Fruit fly (Drosophila melanogaster) whole organism, embryonic: Measurements from ENCODE around the gene Rab18.

Experiments used
- Awh ChIP-seq: fragments of 200-800 bp; sonication (Bioruptor generic); IDR thresholded peaks from 2 replicates; pipeline ENCODE4, ENCODE4 v1.3.6; 2022; ENCODE audit warnings: missing biosample characterization, missing genetic modification characterization
- CG10147 ChIP-seq: fragments of 200-800 bp; sonication (Bioruptor generic); optimal IDR thresholded peaks from 2 replicates; lab custom pipeline; 2019; ENCODE audit warnings: missing biosample characterization, mild to moderate bottlenecking, missing genetic modification characterization, moderate library complexity
- CG10431 ChIP-seq: fragments of 200-800 bp; sonication (Bioruptor generic); optimal IDR thresholded peaks from 3 replicates; lab custom pipeline; 2018; ENCODE audit warnings: missing biosample characterization, mild to moderate bottlenecking, missing genetic modification characterization
- CG10565 ChIP-seq: fragments of 200-800 bp; sonication (Bioruptor generic); optimal IDR thresholded peaks from 3 replicates; lab custom pipeline; 2016; ENCODE audit warnings: missing biosample characterization, mild to moderate bottlenecking, missing genetic modification characterization
- CG10959 ChIP-seq: fragments of 200-800 bp; sonication (Bioruptor generic); IDR thresholded peaks from 2 replicates; pipeline ENCODE4 v1.3.6; 2022; ENCODE audit warnings: missing biosample characterization, missing genetic modification characterization
- CG12219 ChIP-seq: fragments of 200-800 bp; sonication (Bioruptor generic); optimal IDR thresholded peaks from 3 replicates; lab custom pipeline; 2018; ENCODE audit warnings: missing biosample characterization, mild to moderate bottlenecking, missing genetic modification characterization
- CG12236 ChIP-seq: fragments of 200-800 bp; sonication (Bioruptor generic); optimal IDR thresholded peaks from 2 replicates; lab custom pipeline; 2016; ENCODE audit warnings: missing biosample characterization, missing genetic modification characterization
- CG12299 ChIP-seq: fragments of 200-800 bp; sonication (Bioruptor generic); optimal IDR thresholded peaks from 2 replicates; lab custom pipeline; 2018; ENCODE audit warnings: missing biosample characterization, mild to moderate bottlenecking, missing genetic modification characterization
- CG1233 ChIP-seq: fragments of 200-800 bp; sonication (Bioruptor generic); optimal IDR thresholded peaks from 4 replicates; lab custom pipeline; 2018; ENCODE audit warnings: missing biosample characterization, mild to moderate bottlenecking, missing genetic modification characterization
- CG15269 ChIP-seq: fragments of 200-800 bp; sonication (Bioruptor generic); optimal IDR thresholded peaks from 2 replicates; lab custom pipeline; 2018; ENCODE audit warnings: missing biosample characterization, mild to moderate bottlenecking, missing genetic modification characterization, moderate library complexity
- CG30431 ChIP-seq: fragments of 200-800 bp; sonication (Bioruptor generic); optimal IDR thresholded peaks from 2 replicates; lab custom pipeline; 2017; ENCODE audit warnings: missing biosample characterization, missing genetic modification characterization
- CG31441 ChIP-seq: fragments of 200-800 bp; sonication (Bioruptor generic); IDR thresholded peaks from 2 replicates; pipeline ENCODE4 v1.3.6; 2022; ENCODE audit warnings: missing biosample characterization, missing genetic modification characterization
- CG3838 ChIP-seq: fragments of 200-800 bp; sonication (Bioruptor generic); optimal IDR thresholded peaks from 3 replicates; lab custom pipeline; 2016; ENCODE audit warnings: missing biosample characterization, missing genetic modification characterization
- CG4820 ChIP-seq: fragments of 200-800 bp; sonication (Bioruptor generic); optimal IDR thresholded peaks from 3 replicates; lab custom pipeline; 2016; ENCODE audit warnings: missing biosample characterization, missing genetic modification characterization
- CG6765 ChIP-seq: fragments of 200-800 bp; sonication (Bioruptor generic); optimal IDR thresholded peaks from 3 replicates; lab custom pipeline; 2017; ENCODE audit warnings: missing biosample characterization, mild to moderate bottlenecking, missing genetic modification characterization
- CG6813 ChIP-seq: fragments of 200-800 bp; sonication (Bioruptor generic); optimal IDR thresholded peaks from 2 replicates; lab custom pipeline; 2017; ENCODE audit warnings: missing biosample characterization, missing genetic modification characterization, mild to moderate bottlenecking, moderate library complexity, missing genetic modification reagents
- CG7786 ChIP-seq: fragments of 200-800 bp; sonication (Bioruptor generic); optimal IDR thresholded peaks from 2 replicates; lab custom pipeline; 2016; ENCODE audit warnings: missing biosample characterization, missing genetic modification characterization
- CG8765 ChIP-seq: fragments of 200-800 bp; sonication (Bioruptor generic); IDR thresholded peaks from 2 replicates; pipeline ENCODE4 v1.3.6; 2022; ENCODE audit warnings: missing biosample characterization, missing genetic modification characterization
- CG9727 ChIP-seq: fragments of 200-800 bp; sonication (Bioruptor generic); optimal IDR thresholded peaks from 3 replicates; lab custom pipeline; 2017; ENCODE audit warnings: missing biosample characterization, mild to moderate bottlenecking, missing genetic modification characterization
- CTCF ChIP-seq: fragments of 200-800 bp; sonication (Bioruptor generic); optimal IDR thresholded peaks from 2 replicates; lab custom pipeline; 2017; ENCODE audit warnings: missing biosample characterization, mild to moderate bottlenecking, missing genetic modification characterization, moderate library complexity
- Dad ChIP-seq: fragments of 200-800 bp; sonication (Bioruptor generic); optimal IDR thresholded peaks from 3 replicates; lab custom pipeline; 2016; ENCODE audit warnings: missing biosample characterization, missing genetic modification characterization
- Fer3 ChIP-seq: fragments of 200-800 bp; sonication (Bioruptor generic); optimal IDR thresholded peaks from 2 replicates; lab custom pipeline; 2018; ENCODE audit warnings: missing biosample characterization, mild to moderate bottlenecking, missing genetic modification characterization, moderate library complexity
- HLH54F ChIP-seq: fragments of 200-800 bp; sonication (Bioruptor generic); optimal IDR thresholded peaks from 3 replicates; lab custom pipeline; 2016; ENCODE audit warnings: missing biosample characterization, missing genetic modification characterization
- Hmr ChIP-seq: fragments of 200-800 bp; sonication (Bioruptor generic); optimal IDR thresholded peaks from 3 replicates; lab custom pipeline; 2017; ENCODE audit warnings: mild to moderate bottlenecking, missing biosample characterization, missing genetic modification reagents, missing genetic modification characterization
- Oaz ChIP-seq: fragments of 200-800 bp; sonication (Bioruptor generic); IDR thresholded peaks from 2 replicates; pipeline ENCODE4 v1.3.6; 2022; ENCODE audit warnings: missing biosample characterization, missing genetic modification characterization
- PHDP ChIP-seq: fragments of 200-800 bp; sonication (Bioruptor generic); optimal IDR thresholded peaks from 3 replicates; lab custom pipeline; 2018; ENCODE audit warnings: missing biosample characterization, mild to moderate bottlenecking, missing genetic modification characterization, moderate library complexity
- Ptx1 ChIP-seq: fragments of 200-800 bp; sonication (Bioruptor generic); IDR thresholded peaks from 2 replicates; pipeline ENCODE4 v1.3.6; 2022; ENCODE audit warnings: missing biosample characterization, missing genetic modification characterization
- Sin3A ChIP-seq: fragments of >200 bp; optimal IDR thresholded peaks from 2 replicates; lab custom pipeline; 2018
- Taf1 ChIP-seq: fragments of 200-800 bp; sonication (Bioruptor generic); IDR thresholded peaks from 2 replicates; pipeline ENCODE4 v1.3.6; 2022; ENCODE audit warnings: missing biosample characterization, missing genetic modification characterization
- YL-1 ChIP-seq: fragments of 200-800 bp; sonication (Bioruptor generic); optimal IDR thresholded peaks from 3 replicates; lab custom pipeline; 2017; ENCODE audit warnings: missing biosample characterization, mild to moderate bottlenecking, missing genetic modification characterization
- ab ChIP-seq: fragments of 200-800 bp; sonication (Bioruptor generic); optimal IDR thresholded peaks from 2 replicates; lab custom pipeline; 2016; ENCODE audit warnings: missing biosample characterization, missing genetic modification characterization
- ac ChIP-seq: fragments of 200-800 bp; sonication (Bioruptor generic); optimal IDR thresholded peaks from 3 replicates; lab custom pipeline; 2017; ENCODE audit warnings: missing biosample characterization, mild to moderate bottlenecking, missing genetic modification characterization
- al ChIP-seq: fragments of 200-800 bp; sonication (Bioruptor generic); IDR thresholded peaks from 2 replicates; pipeline ENCODE4 v1.3.6; 2022; ENCODE audit warnings: missing biosample characterization, missing genetic modification characterization
- ara ChIP-seq: fragments of 200-800 bp; sonication (Bioruptor generic); IDR thresholded peaks from 2 replicates; pipeline ENCODE4 v1.3.6; 2022; ENCODE audit warnings: missing biosample characterization, missing genetic modification characterization
- ato ChIP-seq: fragments of 200-800 bp; sonication (Bioruptor generic); IDR thresholded peaks from 2 replicates; pipeline ENCODE4 v1.3.6; 2022; ENCODE audit warnings: missing biosample characterization, missing genetic modification characterization; ENCODE audit not compliant: partially characterized antibody
- az2 ChIP-seq: fragments of 200-800 bp; sonication (Bioruptor generic); optimal IDR thresholded peaks from 3 replicates; lab custom pipeline; 2016; ENCODE audit warnings: missing biosample characterization, missing genetic modification characterization
- bigmax ChIP-seq: fragments of 200-800 bp; sonication (Bioruptor generic); optimal IDR thresholded peaks from 2 replicates; lab custom pipeline; 2018; ENCODE audit warnings: missing biosample characterization, mild to moderate bottlenecking, missing genetic modification characterization
- gce ChIP-seq: fragments of 200-800 bp; sonication (Bioruptor generic); IDR thresholded peaks from 3 replicates; pipeline ENCODE4 v1.3.6; 2022; ENCODE audit warnings: missing biosample characterization, missing genetic modification characterization
- gcm ChIP-seq: fragments of 200-800 bp; sonication (Bioruptor generic); optimal IDR thresholded peaks from 2 replicates; lab custom pipeline; 2019; ENCODE audit warnings: missing biosample characterization, mild to moderate bottlenecking, missing genetic modification characterization, moderate library complexity
- ham ChIP-seq: fragments of 200-800 bp; sonication (Bioruptor generic); IDR thresholded peaks from 2 replicates; pipeline ENCODE4 v1.3.6; 2022; ENCODE audit warnings: missing biosample characterization, missing genetic modification characterization
- hkb ChIP-seq, 2 experiments: fragments of 200-800 bp in 1 of 2; fragments of >200 bp in 1 of 2; sonication (Bioruptor generic) in 1 of 2; IDR thresholded peaks in 1 of 2; optimal IDR thresholded peaks in 1 of 2; 2 replicates each; pipeline versions ENCODE4 v1.3.6 to Lab custom; 2017 to 2022; ENCODE audit warnings: missing biosample characterization in 1 of 2, missing genetic modification characterization in 1 of 2
- jumu ChIP-seq: fragments of 200-800 bp; sonication (Bioruptor generic); optimal IDR thresholded peaks from 3 replicates; lab custom pipeline; 2016; ENCODE audit warnings: missing biosample characterization, missing genetic modification characterization
- onecut ChIP-seq: fragments of 200-800 bp; sonication (Bioruptor generic); IDR thresholded peaks from 2 replicates; pipeline ENCODE4 v1.3.6; 2022; ENCODE audit warnings: missing biosample characterization, missing genetic modification characterization
- pho ChIP-seq: fragments of 200-800 bp; sonication (Bioruptor generic); optimal IDR thresholded peaks from 2 replicates; lab custom pipeline; 2016; ENCODE audit warnings: missing biosample characterization, missing genetic modification characterization
- rib ChIP-seq: fragments of 200-800 bp; sonication (Bioruptor generic); IDR thresholded peaks from 2 replicates; pipeline ENCODE4 v1.3.6; 2022; ENCODE audit warnings: missing biosample characterization, missing genetic modification characterization
- sc ChIP-seq, 3 experiments: fragments of >200 bp in 2 of 3; fragments of 200-800 bp in 1 of 3; sonication (Bioruptor generic) in 1 of 3; optimal IDR thresholded peaks; 2 replicates in 2 of 3; 3 replicates in 1 of 3; lab custom pipeline; 2017; ENCODE audit warnings: mild to moderate bottlenecking in 1 of 3, missing biosample characterization in 1 of 3, missing genetic modification characterization in 1 of 3, missing genetic modification reagents in 1 of 3
- schlank ChIP-seq: fragments of 200-800 bp; sonication (Bioruptor generic); optimal IDR thresholded peaks from 2 replicates; lab custom pipeline; 2018; ENCODE audit warnings: missing biosample characterization, mild to moderate bottlenecking, missing genetic modification characterization
- seq ChIP-seq: fragments of 200-800 bp; sonication (Bioruptor generic); IDR thresholded peaks from 2 replicates; pipeline ENCODE4 v1.3.6; 2022; ENCODE audit warnings: missing biosample characterization, missing genetic modification characterization
- stc ChIP-seq: fragments of 200-800 bp; sonication (Bioruptor generic); IDR thresholded peaks from 2 replicates; pipeline ENCODE4 v1.3.6; 2022; ENCODE audit warnings: missing biosample characterization, missing genetic modification characterization
- ttk ChIP-seq: fragments of 200-800 bp; sonication (Bioruptor generic); IDR thresholded peaks from 2 replicates; pipeline ENCODE4 v2.1.2; 2022; ENCODE audit warnings: missing biosample characterization, missing genetic modification characterization
- unc-4 ChIP-seq: fragments of 200-800 bp; sonication (Bioruptor generic); IDR thresholded peaks from 2 replicates; pipeline ENCODE4 v1.3.6; 2022; ENCODE audit warnings: missing biosample characterization, missing genetic modification characterization; ENCODE audit not compliant: partially characterized antibody
- zf30C ChIP-seq: fragments of 200-800 bp; sonication (Bioruptor generic); optimal IDR thresholded peaks from 3 replicates; lab custom pipeline; 2018; ENCODE audit warnings: missing biosample characterization, mild to moderate bottlenecking, missing genetic modification characterization

Rab18 gene

DNA sequence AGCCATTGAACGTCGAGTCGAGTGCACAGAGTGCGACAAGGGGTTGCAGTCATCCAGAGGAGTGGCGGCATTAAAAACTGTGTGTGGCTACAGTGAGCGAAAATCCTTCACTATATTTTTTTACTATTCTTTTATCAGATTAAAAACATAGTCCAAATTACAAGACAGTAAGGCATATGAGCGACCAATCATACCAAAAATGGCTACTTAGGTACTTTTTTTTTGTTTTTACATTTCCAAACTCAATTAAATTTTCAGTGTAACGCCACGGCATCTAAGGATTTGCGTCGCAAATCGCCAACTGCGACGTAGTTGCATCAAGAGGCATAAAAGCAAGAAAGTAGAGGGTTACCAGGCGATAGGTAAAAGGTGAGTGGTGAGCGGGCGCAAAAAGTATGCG lies 32.5 kb downstream of the Rab18 start (continued):
- TF ChIP-seq CG10565 (no peak), Ptx1 (peak; percentile 35), schlank (tag; lab: Kevin White, UChicago) (no peak), HLH54F (GFP tag; lab: Kevin White, UChicago) (no peak), ttk (GFP tag; lab: Robert Waterston, UW) (peak; percentile 42), gce (GFP tag; lab: Robert Waterston, UW) (0 out of 3 replicates have a peak, but pooled peaks have one; percentile 26), ham (GFP tag; lab: Robert Waterston, UW) (no peak), CG6765 (GFP tag; lab: Kevin White, UChicago) (no peak), ac (GFP tag; lab: Kevin White, UChicago) (peak; percentile 3), Taf1 (GFP tag; lab: Robert Waterston, UW) (no peak), Sin3A (lab: Kevin White, UChicago) (no peak), ara (peak; percentile 46; the same call in 1 of the 2 replicates), CG12236 (GFP tag; lab: Kevin White, UChicago) (no peak), CG1233 (no peak), Hmr (GFP tag; lab: Kevin White, UChicago) (peak; percentile 14), az2 (GFP tag; lab: Kevin White, UChicago) (peak; percentile 44), ab (GFP tag; lab: Kevin White, UChicago) (no peak), ato (GFP tag; lab: Robert Waterston, UW) (no peak), CG30431 (GFP tag; lab: Kevin White, UChicago) (peak; percentile 40), Awh (no peak), CG8765 (GFP tag; lab: Robert Waterston, UW) (peak; percentile 66), jumu (peak; percentile 24), CG10147 (GFP tag; lab: Kevin White, UChicago) (no peak), CG31441 (GFP tag; lab: Robert Waterston, UW) (peak; percentile 53; the same call in 1 of the 2 replicates), CG12299 (tag; lab: Kevin White, UChicago) (no peak), PHDP (tag; lab: Kevin White, UChicago) (peak; percentile 51), pho (GFP tag; lab: Kevin White, UChicago) (no peak), YL-1 (GFP tag; lab: Kevin White, UChicago) (no peak), seq (GFP tag; lab: Robert Waterston, UW) (no peak), bigmax (GFP tag; lab: Kevin White, UChicago) (no peak), CG15269 (peak; percentile 27), CG7786 (GFP tag; lab: Kevin White, UChicago) (peak; percentile 53), CG3838 (no peak), CG10959 (GFP tag; lab: Robert Waterston, UW) (peak; percentile 58), gcm (GFP tag; lab: Kevin White, UChicago) (peak; percentile 37), rib (no peak), Dad (GFP tag; lab: Kevin White, UChicago) (peak; percentile 15), Oaz (no peak), CG10431 (GFP tag; lab: Kevin White, UChicago) (peak; percentile 2), hkb (optimal IDR thresholded peaks at IDR 0.05; lab: Kevin White, UChicago) (no peak), hkb (GFP tag; IDR thresholded peaks at IDR 0.05; lab: Robert Waterston, UW) (peak; percentile 61), CG9727 (GFP tag; lab: Kevin White, UChicago) (peak; percentile 29), CTCF (GFP tag; lab: Kevin White, UChicago) (no peak), stc (GFP tag; lab: Robert Waterston, UW) (0 out of 2 replicates have a peak, but pooled peaks have one; percentile 15), onecut (GFP tag; lab: Robert Waterston, UW) (peak; percentile 39), sc (optimal IDR thresholded peaks at IDR 0.05; lab: Kevin White, UChicago) (no peak), sc (GFP tag; optimal IDR thresholded peaks at IDR 0.05; lab: Kevin White, UChicago) (peak; percentile 4), unc-4 (GFP tag; lab: Robert Waterston, UW) (no peak), al (GFP tag; lab: Robert Waterston, UW) (no peak), CG12219 (GFP tag; lab: Kevin White, UChicago) (peak; percentile 46), zf30C (GFP tag; lab: Kevin White, UChicago) (peak; percentile 76), CG6813 (peak; percentile 58), CG4820 (peak; percentile 45), Fer3 (peak; percentile 48)
